Worm (Caenorhabditis elegans) whole organism, L1 larva: Measurements from ENCODE around the gene rol-6.
A peak's percentile ranks its signal among the peaks of the same experiment; 100 is the strongest.

Experiments used
- C04F5.9 ChIP-seq: sonication (generic microtip); optimal IDR thresholded peaks from 2 replicates; lab custom pipeline; 2016; ENCODE audit warnings: missing genetic modification characterization, missing compliant biosample characterization
- C16A3.4 ChIP-seq: fragments of 150-350 bp; optimal IDR thresholded peaks from 2 replicates; lab custom pipeline; 2014; ENCODE audit warnings: missing biosample characterization, missing genetic modification characterization
- ama-1 ChIP-seq: fragments of 150-350 bp; optimal IDR thresholded peaks from 2 replicates; lab custom pipeline; 2014
- blmp-1 ChIP-seq: fragments of 150-350 bp; optimal IDR thresholded peaks from 2 replicates; lab custom pipeline; 2014; ENCODE audit warnings: missing biosample characterization, missing genetic modification characterization
- ceh-8 ChIP-seq: fragments of 200-800 bp; sonication (Bioruptor generic); optimal IDR thresholded peaks from 2 replicates; lab custom pipeline; 2018; ENCODE audit warnings: mild to moderate bottlenecking, missing genetic modification characterization, moderate library complexity, missing compliant biosample characterization
- ces-1 ChIP-seq: fragments of 150-350 bp; optimal IDR thresholded peaks from 2 replicates; lab custom pipeline; 2014; ENCODE audit warnings: missing biosample characterization, missing genetic modification reagents, missing genetic modification characterization
- dpl-1 ChIP-seq, 3 experiments: fragments of 150-350 bp in 2 of 3; sonication (generic microtip) in 1 of 3; optimal IDR thresholded peaks; 2 replicates each; lab custom pipeline; 2014 to 2017; ENCODE audit warnings: missing biosample characterization in 3 of 3, missing genetic modification characterization in 3 of 3, missing genetic modification reagents in 3 of 3
- dsc-1 ChIP-seq: sonication (generic microtip); optimal IDR thresholded peaks from 2 replicates; lab custom pipeline; 2016; ENCODE audit warnings: mild to moderate bottlenecking, missing genetic modification characterization, missing compliant biosample characterization
- efl-1 ChIP-seq, 4 experiments: fragments of 150-350 bp; optimal IDR thresholded peaks in 3 of 4; peaks in 1 of 4; 1 replicate in 1 of 4; 2 replicates in 3 of 4; lab custom pipeline; 2014; ENCODE audit warnings: missing biosample characterization in 2 of 4, missing genetic modification characterization in 2 of 4, missing genetic modification reagents in 2 of 4
- egl-13 ChIP-seq: sonication (generic microtip); optimal IDR thresholded peaks from 2 replicates; lab custom pipeline; 2016; ENCODE audit warnings: missing genotype, missing genetic modification reagents, missing genetic modification characterization, missing compliant biosample characterization
- egl-27 ChIP-seq, 2 experiments: fragments of 150-350 bp in 1 of 2; sonication (generic microtip); optimal IDR thresholded peaks; 3 replicates each; lab custom pipeline; 2017 to 2018; ENCODE audit warnings: missing biosample characterization in 2 of 2, missing genetic modification characterization in 2 of 2, missing genetic modification reagents in 2 of 2
- elt-2 ChIP-seq: sonication (generic microtip); optimal IDR thresholded peaks from 2 replicates; lab custom pipeline; 2016; ENCODE audit warnings: missing genetic modification characterization, mild to moderate bottlenecking, inconsistent platforms, missing compliant biosample characterization, missing genetic modification reagents
- elt-3 ChIP-seq, 6 experiments: fragments of 150-350 bp in 1 of 6; sonication (generic microtip); optimal IDR thresholded peaks; 2 replicates each; lab custom pipeline; 2017 to 2018; ENCODE audit warnings: missing biosample characterization in 6 of 6, missing genetic modification characterization in 6 of 6, inconsistent platforms in 1 of 6
- ets-5 ChIP-seq: fragments of 200-800 bp; sonication (Bioruptor generic); IDR thresholded peaks from 2 replicates; pipeline ENCODE4 v1.3.6; 2022; ENCODE audit warnings: missing genetic modification characterization, missing compliant biosample characterization
- fos-1 ChIP-seq: fragments of 150-350 bp; optimal IDR thresholded peaks from 2 replicates; lab custom pipeline; 2014; ENCODE audit warnings: missing biosample characterization, missing genetic modification characterization
- grh-1 ChIP-seq: fragments of 200-800 bp; sonication (Bioruptor generic); IDR thresholded peaks from 2 replicates; pipeline ENCODE4 v1.3.6; 2022; ENCODE audit warnings: missing genetic modification reagents, missing genetic modification characterization, missing compliant biosample characterization
- hlh-17 ChIP-seq: fragments of 200-800 bp; sonication (Bioruptor generic); optimal IDR thresholded peaks from 2 replicates; lab custom pipeline; 2018; ENCODE audit warnings: missing genetic modification characterization, mild to moderate bottlenecking, missing compliant biosample characterization, moderate library complexity, borderline replicate concordance
- hpl-2 ChIP-seq: fragments of 150-350 bp; optimal IDR thresholded peaks from 2 replicates; lab custom pipeline; 2014; ENCODE audit warnings: missing biosample characterization, missing genetic modification reagents, missing genetic modification characterization
- lin-13 ChIP-seq: fragments of 150-350 bp; optimal IDR thresholded peaks from 2 replicates; lab custom pipeline; 2014; ENCODE audit warnings: missing biosample characterization, missing genetic modification reagents, missing genetic modification characterization
- lin-35 ChIP-seq, 2 experiments: fragments of 150-350 bp; optimal IDR thresholded peaks; 2 replicates each; lab custom pipeline; 2014; ENCODE audit warnings: missing biosample characterization in 2 of 2, missing genetic modification characterization in 2 of 2, missing genetic modification reagents in 2 of 2
- lir-3 ChIP-seq: sonication (generic microtip); optimal IDR thresholded peaks from 2 replicates; lab custom pipeline; 2016; ENCODE audit warnings: mild to moderate bottlenecking, missing genetic modification characterization, moderate library complexity, missing compliant biosample characterization; ENCODE audit not compliant: poor library complexity
- lsy-2 ChIP-seq, 2 experiments: fragments of 150-350 bp; optimal IDR thresholded peaks; 2 replicates each; lab custom pipeline; 2014; ENCODE audit warnings: missing biosample characterization in 2 of 2, missing genetic modification characterization in 2 of 2
- mab-9 ChIP-seq: fragments of 200-800 bp; sonication (Bioruptor generic); IDR thresholded peaks from 2 replicates; pipeline ENCODE4 v1.3.6; 2022; ENCODE audit warnings: missing genetic modification reagents, missing genetic modification characterization, missing compliant biosample characterization
- mdl-1 ChIP-seq, 2 experiments: fragments of 150-350 bp; optimal IDR thresholded peaks; 2 replicates each; lab custom pipeline; 2014 to 2017; ENCODE audit warnings: missing biosample characterization in 2 of 2, missing genetic modification characterization in 2 of 2, inconsistent platforms in 1 of 2
- nhr-11 ChIP-seq: fragments of 150-350 bp; optimal IDR thresholded peaks from 2 replicates; lab custom pipeline; 2014; ENCODE audit warnings: missing biosample characterization, missing genetic modification characterization
- nhr-20 ChIP-seq: sonication (generic microtip); optimal IDR thresholded peaks from 2 replicates; lab custom pipeline; 2016; ENCODE audit warnings: mild to moderate bottlenecking, missing genetic modification characterization, missing compliant biosample characterization
- nhr-47 ChIP-seq: sonication (generic microtip); optimal IDR thresholded peaks from 2 replicates; lab custom pipeline; 2016; ENCODE audit warnings: mild to moderate bottlenecking, missing genetic modification characterization, moderate library complexity, missing compliant biosample characterization
- nhr-71 ChIP-seq: sonication (generic microtip); optimal IDR thresholded peaks from 2 replicates; lab custom pipeline; 2016; ENCODE audit warnings: mild to moderate bottlenecking, missing genetic modification characterization, moderate library complexity, missing compliant biosample characterization
- nhr-76 ChIP-seq: sonication (generic microtip); optimal IDR thresholded peaks from 2 replicates; lab custom pipeline; 2017; ENCODE audit warnings: missing biosample characterization, missing genetic modification characterization
- nhr-85 ChIP-seq: sonication (generic microtip); peaks from one replicate; lab custom pipeline; 2016; ENCODE audit warnings: missing genetic modification characterization, inconsistent platforms, missing compliant biosample characterization
- pax-3 ChIP-seq: fragments of 200-800 bp; sonication (Bioruptor generic); optimal IDR thresholded peaks from 2 replicates; lab custom pipeline; 2018; ENCODE audit warnings: mild to moderate bottlenecking, missing genetic modification characterization, moderate library complexity, missing compliant biosample characterization
- pqm-1 ChIP-seq: sonication (generic microtip); optimal IDR thresholded peaks from 3 replicates; lab custom pipeline; 2017; ENCODE audit warnings: missing biosample characterization, missing genetic modification characterization
- rnt-1 ChIP-seq: sonication (generic microtip); optimal IDR thresholded peaks from 2 replicates; lab custom pipeline; 2016; ENCODE audit warnings: mild to moderate bottlenecking, missing genetic modification characterization, moderate library complexity, missing compliant biosample characterization
- skn-1 ChIP-seq: fragments of 150-350 bp; optimal IDR thresholded peaks from 2 replicates; lab custom pipeline; 2014; ENCODE audit warnings: missing biosample characterization, missing genetic modification characterization
- snu-23 ChIP-seq: sonication (generic microtip); optimal IDR thresholded peaks from 2 replicates; lab custom pipeline; 2016; ENCODE audit warnings: missing genetic modification characterization, missing compliant biosample characterization
- sptf-1 ChIP-seq: fragments of 150-350 bp; optimal IDR thresholded peaks from 2 replicates; lab custom pipeline; 2014; ENCODE audit warnings: missing biosample characterization, missing genetic modification characterization
- swsn-7 ChIP-seq: sonication (generic microtip); optimal IDR thresholded peaks from 2 replicates; lab custom pipeline; 2016; ENCODE audit warnings: missing genetic modification characterization, missing compliant biosample characterization
- unc-98 ChIP-seq: fragments of 200-800 bp; sonication (Bioruptor generic); IDR thresholded peaks from 2 replicates; pipeline ENCODE4 v1.3.6; 2022; ENCODE audit warnings: missing genetic modification characterization, missing compliant biosample characterization
- zag-1 ChIP-seq: fragments of 150-350 bp; optimal IDR thresholded peaks from 2 replicates; lab custom pipeline; 2014; ENCODE audit warnings: missing biosample characterization, missing genetic modification characterization
- ztf-11 ChIP-seq, 2 experiments: sonication (generic microtip); optimal IDR thresholded peaks; 2 replicates each; lab custom pipeline; 2016 to 2017; ENCODE audit warnings: missing genetic modification characterization in 2 of 2, missing biosample characterization in 1 of 2, missing compliant biosample characterization in 1 of 2
- ztf-4 ChIP-seq: fragments of 150-350 bp; optimal IDR thresholded peaks from 2 replicates; lab custom pipeline; 2014; ENCODE audit warnings: missing biosample characterization, missing genetic modification characterization

The rol-6 gene

DNA sequence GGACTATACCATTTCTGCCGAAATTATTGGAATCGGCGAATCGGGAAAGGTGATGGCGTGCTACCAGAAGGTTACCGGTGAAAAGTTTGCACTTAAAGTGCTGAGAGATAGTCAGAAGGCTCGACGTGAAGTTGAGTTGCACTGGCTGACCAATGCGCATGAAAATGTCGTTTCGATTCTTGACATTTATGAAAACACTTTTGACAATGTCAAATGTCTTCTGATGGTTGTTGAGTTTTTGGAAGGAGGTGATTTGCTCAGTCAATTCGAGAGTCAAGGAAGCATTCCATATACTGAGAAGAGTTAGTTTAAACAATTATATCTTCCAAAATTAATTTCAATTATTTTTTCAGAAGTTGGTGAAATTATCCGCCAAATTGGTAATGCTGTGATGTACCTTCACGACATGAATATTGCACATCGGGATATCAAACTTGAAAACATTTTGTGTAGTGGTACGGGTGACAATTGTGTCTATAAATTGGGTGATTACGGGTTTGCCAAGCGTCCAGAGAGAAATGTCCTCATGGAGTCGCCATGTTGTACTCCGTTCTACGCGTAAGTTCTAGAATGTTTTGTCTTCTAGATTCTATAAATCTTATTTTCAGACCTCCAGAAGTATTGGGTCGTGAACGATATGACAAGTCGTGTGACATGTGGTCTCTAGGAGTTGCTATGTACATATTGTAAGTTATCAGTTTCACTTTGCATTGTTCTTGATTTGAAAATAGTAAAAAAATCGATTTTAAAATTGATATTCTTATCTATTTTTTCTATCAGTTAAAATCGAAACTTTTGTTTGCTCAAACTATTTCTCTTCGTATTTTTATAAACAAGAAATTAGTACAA lies 12.8 kb downstream of the rol-6 start:
- peak; percentile 23 for TF ChIP-seq lir-3 (tag; lab: Kevin White, UChicago)
- no peak for TF ChIP-seq pqm-1
- TF ChIP-seq snu-23 (GFP tag; lab: Kevin White, UChicago), result no peak
- TF ChIP-seq ets-5 (GFP tag; lab: Robert Waterston, UW), result no peak
- no peak for TF ChIP-seq efl-1 (optimal IDR thresholded peaks at IDR 0.05; lab: Kevin White, UChicago)
- TF ChIP-seq efl-1 (GFP tag; optimal IDR thresholded peaks at IDR 0.05 in 1 of 2; lab: Kevin White, UChicago), result peak in 1 of 2 experiments; percentile 15
- TF ChIP-seq C04F5.9 (tag; lab: Kevin White, UChicago), result peak; percentile 15
- peak; percentile 34 for TF ChIP-seq ama-1
- TF ChIP-seq sptf-1 (tag; lab: Kevin White, UChicago), result no peak
- no peak for TF ChIP-seq hlh-17 (GFP tag; lab: Kevin White, UChicago)
- TF ChIP-seq lin-35 (GFP tag; optimal IDR thresholded peaks at IDR 0.05; lab: Kevin White, UChicago), result no peak
- no peak for TF ChIP-seq dpl-1 (GFP tag; optimal IDR thresholded peaks at IDR 0.05; lab: Kevin White, UChicago)
- TF ChIP-seq rnt-1, result peak; percentile 23
- peak; percentile 47 for TF ChIP-seq nhr-85
- TF ChIP-seq blmp-1, result no peak
- TF ChIP-seq elt-2 (tag; lab: Kevin White, UChicago), result peak; percentile 39
- TF ChIP-seq lsy-2 (tag; optimal IDR thresholded peaks at IDR 0.05; lab: Kevin White, UChicago), result no peak
- TF ChIP-seq zag-1 (tag; lab: Kevin White, UChicago), result no peak
- TF ChIP-seq ceh-8 (GFP tag; lab: Kevin White, UChicago), result no peak
- TF ChIP-seq nhr-20 (tag; lab: Kevin White, UChicago), result no peak
- no peak for TF ChIP-seq nhr-11 (tag; lab: Kevin White, UChicago)
- TF ChIP-seq pax-3 (tag; lab: Kevin White, UChicago), result no peak
- TF ChIP-seq egl-13, result no peak
- TF ChIP-seq egl-27 (tag; optimal IDR thresholded peaks at IDR 0.05; lab: Kevin White, UChicago), result no peak
- TF ChIP-seq skn-1 (tag; lab: Kevin White, UChicago), result no peak
- TF ChIP-seq swsn-7 (tag; lab: Kevin White, UChicago), result no peak
- TF ChIP-seq grh-1 (GFP tag; lab: Robert Waterston, UW), result no peak
- TF ChIP-seq ztf-4 (tag; lab: Kevin White, UChicago), result no peak

DNA sequence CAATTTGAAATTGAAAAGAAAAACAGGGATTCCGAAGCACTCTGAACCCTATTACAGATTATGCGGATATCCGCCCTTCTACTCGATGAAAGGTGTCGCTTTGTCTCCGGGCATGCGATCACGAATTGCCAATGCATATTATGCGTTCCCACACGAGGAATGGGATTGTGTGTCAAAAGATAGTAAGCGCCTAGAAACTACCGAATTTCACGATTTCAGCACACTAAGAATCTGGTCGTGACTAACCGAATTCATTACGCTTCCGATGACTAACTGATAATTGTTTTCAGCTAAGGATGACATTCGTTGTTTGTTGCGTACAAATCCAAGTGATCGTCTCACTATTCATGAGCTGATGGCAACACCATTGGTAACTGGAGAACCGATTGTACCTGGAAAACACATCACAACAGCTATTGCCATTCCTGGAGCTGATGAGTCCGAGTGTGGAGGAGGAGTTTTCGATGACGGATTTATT lies 13.5 kb downstream of the rol-6 start:
- TF ChIP-seq unc-98 (GFP tag; lab: Robert Waterston, UW) (no peak), nhr-71 (tag; lab: Kevin White, UChicago) (no peak), snu-23 (GFP tag; lab: Kevin White, UChicago) (peak; percentile 11), ets-5 (GFP tag; lab: Robert Waterston, UW) (no peak), nhr-11 (tag; lab: Kevin White, UChicago) (no peak)

DNA sequence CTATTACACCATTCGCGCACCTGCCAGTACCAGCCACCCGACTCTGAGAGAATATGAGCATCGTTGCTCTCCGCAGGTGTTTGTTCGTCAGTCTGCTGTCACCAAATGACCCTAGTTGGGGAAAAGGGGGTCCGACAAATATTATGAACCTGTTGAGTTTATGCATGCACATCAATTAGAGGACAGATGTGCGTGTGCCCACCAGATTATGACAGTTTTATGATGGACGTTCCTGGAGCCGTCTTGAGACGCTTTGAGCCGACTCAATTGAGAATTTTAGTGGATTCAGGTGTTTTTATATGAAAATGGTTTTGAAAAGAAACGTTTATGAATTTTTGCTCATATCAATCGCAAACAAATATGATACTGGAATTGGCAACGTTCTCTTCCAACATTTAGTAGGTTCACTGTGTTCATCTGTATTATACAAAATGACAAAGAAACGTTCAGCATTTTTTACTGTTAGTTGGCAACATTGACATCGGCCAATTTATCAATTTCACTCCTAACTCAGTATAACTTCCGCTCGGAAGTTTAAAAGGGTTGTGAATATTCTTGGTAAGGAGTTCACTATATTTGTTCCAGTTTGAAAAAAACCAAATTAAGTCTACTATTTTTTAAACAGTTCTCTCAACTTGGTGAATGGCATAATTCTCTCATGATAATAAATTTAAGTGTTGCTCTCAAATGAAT lies 14.5 kb downstream of the rol-6 start:
- TF ChIP-seq lir-3 (tag; lab: Kevin White, UChicago) (peak; percentile 60), nhr-20 (tag; lab: Kevin White, UChicago) (peak; percentile 44), nhr-47 (tag; lab: Kevin White, UChicago) (peak; percentile 73), elt-3 (tag; optimal IDR thresholded peaks at IDR 0.05; lab: Kevin White, UChicago) (peak in 3 of 6 experiments; percentile 19 to 74 (median 38)), pax-3 (tag; lab: Kevin White, UChicago) (peak; percentile 42), rnt-1 (peak; percentile 23), fos-1 (tag; lab: Kevin White, UChicago) (no peak), lin-35 (GFP tag; optimal IDR thresholded peaks at IDR 0.05; lab: Kevin White, UChicago) (peak in 1 of 2 experiments; percentile 65), lin-13 (GFP tag; lab: Kevin White, UChicago) (peak; percentile 39), nhr-76 (tag; lab: Kevin White, UChicago) (no peak), C16A3.4 (tag; lab: Kevin White, UChicago) (peak; percentile 33), mdl-1 (tag; optimal IDR thresholded peaks at IDR 0.05; lab: Kevin White, UChicago) (no peak), ztf-11 (tag; optimal IDR thresholded peaks at IDR 0.05; lab: Kevin White, UChicago) (peak in 1 of 2 experiments; percentile 34), C04F5.9 (tag; lab: Kevin White, UChicago) (peak; percentile 21), mab-9 (GFP tag; lab: Robert Waterston, UW) (no peak), pqm-1 (no peak), ama-1 (peak; percentile 90), hpl-2 (GFP tag; lab: Kevin White, UChicago) (peak; percentile 23), snu-23 (GFP tag; lab: Kevin White, UChicago) (peak; percentile 59), nhr-71 (tag; lab: Kevin White, UChicago) (peak; percentile 63), efl-1 (optimal IDR thresholded peaks at IDR 0.05; lab: Kevin White, UChicago) (peak in 1 of 2 experiments; percentile 33), efl-1 (GFP tag; optimal IDR thresholded peaks at IDR 0.05 in 1 of 2; lab: Kevin White, UChicago) (peak in 1 of 2 experiments; percentile 84), nhr-85 (peak; percentile 55), ces-1 (GFP tag; lab: Kevin White, UChicago) (no peak), dsc-1 (tag; lab: Kevin White, UChicago) (peak; percentile 2), lsy-2 (tag; optimal IDR thresholded peaks at IDR 0.05; lab: Kevin White, UChicago) (peak in 1 of 2 experiments; percentile 46)
